Worm (Caenorhabditis elegans): Measurements from ENCODE around the gene gmn-1.

The gmn-1 gene

DNA sequence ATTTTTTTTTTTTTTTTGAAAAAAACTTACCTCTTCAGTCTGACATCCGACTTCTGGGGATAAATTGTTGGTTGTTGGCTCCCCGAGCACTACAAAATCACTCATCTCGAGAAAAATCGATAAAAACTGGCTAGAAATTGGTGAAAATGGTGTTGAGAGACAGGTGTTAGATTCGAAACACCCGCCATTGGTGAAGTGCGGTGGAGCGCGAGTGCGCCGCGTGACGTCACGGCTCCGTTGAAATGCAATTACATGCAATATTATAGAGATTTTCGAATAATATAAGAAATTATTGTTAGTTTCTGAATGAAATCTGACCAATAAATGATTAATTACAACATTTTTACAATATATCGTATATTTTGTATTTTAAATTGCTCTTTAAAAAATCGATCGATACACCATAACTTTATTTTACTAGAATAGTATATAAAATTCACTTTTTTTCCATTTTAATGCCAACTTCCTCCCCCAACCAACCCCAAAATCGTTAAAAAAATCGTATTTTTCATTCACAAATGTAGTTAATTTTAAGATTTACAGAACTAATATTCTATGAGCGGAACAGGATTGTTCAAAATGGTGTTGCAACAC lies 1.1 kb upstream of the gmn-1 start, which contains the start of the genes Y75B8A.18 and Y75B8A.19:
Y75B8A.18 (minus strand) TSS at position 142 of the 594 bp plus-strand sequence.
Y75B8A.19 (plus strand) TSS at position 544 of the 594 bp plus-strand sequence.
- no peak for TF ChIP-seq unc-62 (GFP tag; optimal IDR thresholded peaks at IDR 0.05)

DNA sequence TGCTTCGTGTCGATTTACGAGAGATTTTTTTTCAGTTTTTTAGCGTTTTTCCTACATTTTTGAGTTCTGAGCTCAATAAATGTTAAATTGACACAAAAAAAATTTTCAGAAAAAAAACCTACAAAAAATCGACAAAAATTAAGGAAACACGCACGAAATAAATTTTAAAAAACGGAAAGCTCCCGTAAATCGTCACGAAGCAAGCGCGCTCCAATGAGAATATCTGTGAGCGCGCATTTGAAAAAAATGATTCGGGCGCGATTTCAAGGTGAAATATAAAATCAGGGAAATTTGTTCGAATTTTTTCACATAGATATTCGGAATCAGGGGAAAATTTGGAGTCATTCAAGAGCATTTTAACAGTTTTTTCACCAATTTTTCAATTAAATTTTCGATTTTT lies 1.9 kb downstream of the gmn-1 start:
- TF ChIP-seq unc-62 (GFP tag; optimal IDR thresholded peaks at IDR 0.05) = no peak

DNA sequence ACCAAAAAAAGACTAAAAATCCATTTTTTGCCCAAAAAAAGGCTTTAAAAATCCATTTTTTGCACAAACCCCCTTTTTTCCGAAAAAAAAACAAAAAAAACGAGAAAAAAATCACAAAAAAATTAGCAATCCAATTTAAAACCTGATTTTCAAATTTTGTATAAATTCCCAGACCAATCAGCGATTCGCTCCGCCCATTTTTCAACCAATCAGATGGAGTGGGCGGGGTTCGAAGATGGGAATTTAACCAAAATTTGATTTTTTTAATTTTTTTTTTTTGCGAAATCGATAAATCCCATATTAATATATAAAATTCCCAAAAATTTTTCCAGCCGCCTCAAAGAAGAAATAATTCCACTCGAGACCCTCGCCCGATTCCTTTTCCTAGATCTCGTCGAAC lies 3.7 kb downstream of the gmn-1 start:
- no peak for TF ChIP-seq unc-62 (GFP tag; optimal IDR thresholded peaks at IDR 0.05)

- TF ChIP-seq unc-62 (GFP tag; optimal IDR thresholded peaks at IDR 0.05) = no peak
These were observed 4.3 kb downstream of the gmn-1 start for ce11 chrIII:12220820-12221219.

ce11 chrIII:12218633-12219097 lies 6.5 kb downstream of the gmn-1 start, which contains the start of the genes gex-4 and gphr-1:
gex-4 (minus strand) TSS chrIII:12218634.
gphr-1 (plus strand) TSS chrIII:12219047.
- TF ChIP-seq unc-62 (GFP tag; optimal IDR thresholded peaks at IDR 0.05) = no peak

ce11 chrIII:12218078-12218477 lies 7.1 kb downstream of the gmn-1 start:
- no peak for TF ChIP-seq unc-62 (GFP tag; optimal IDR thresholded peaks at IDR 0.05)

- no peak for TF ChIP-seq unc-62 (GFP tag; optimal IDR thresholded peaks at IDR 0.05)
These were observed 9.5 kb downstream of the gmn-1 start, which contains the start of gene Y75B8A.13 for ce11 chrIII:12215596-12215995. Y75B8A.13 (minus strand) TSS chrIII:12215696.

- no peak for TF ChIP-seq unc-62 (GFP tag; optimal IDR thresholded peaks at IDR 0.05)
These were observed 17.6 kb downstream of the gmn-1 start for ce11 chrIII:12207574-12207973.

DNA sequence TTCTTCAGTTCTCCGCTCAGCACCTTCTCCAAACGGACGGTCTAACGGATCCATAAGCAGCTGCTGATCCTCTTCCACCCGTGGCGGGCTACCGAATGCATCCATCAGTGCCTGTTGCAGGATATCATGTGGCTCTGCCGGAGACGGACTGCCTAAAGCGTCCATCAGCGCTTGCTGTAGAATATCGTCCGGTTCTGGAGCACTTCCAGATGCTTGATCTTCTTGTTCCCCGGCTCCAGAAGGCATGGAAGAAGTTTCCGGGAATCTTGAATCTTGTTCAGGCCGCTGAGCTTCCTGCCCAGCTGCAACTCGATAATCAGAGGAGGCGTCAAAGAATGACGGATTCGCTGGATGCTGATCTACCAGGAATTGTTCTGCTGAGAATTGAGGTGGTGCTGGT lies 19.9 kb downstream of the gmn-1 start:
- TF ChIP-seq unc-62 (GFP tag; optimal IDR thresholded peaks at IDR 0.05) = no peak

ce11 chrIII:12202437-12202836 lies 22.7 kb downstream of the gmn-1 start, which contains the start of gene osm-12:
osm-12 (minus strand) TSS chrIII:12202537.
- TF ChIP-seq unc-62 (GFP tag; optimal IDR thresholded peaks at IDR 0.05) = no peak

DNA sequence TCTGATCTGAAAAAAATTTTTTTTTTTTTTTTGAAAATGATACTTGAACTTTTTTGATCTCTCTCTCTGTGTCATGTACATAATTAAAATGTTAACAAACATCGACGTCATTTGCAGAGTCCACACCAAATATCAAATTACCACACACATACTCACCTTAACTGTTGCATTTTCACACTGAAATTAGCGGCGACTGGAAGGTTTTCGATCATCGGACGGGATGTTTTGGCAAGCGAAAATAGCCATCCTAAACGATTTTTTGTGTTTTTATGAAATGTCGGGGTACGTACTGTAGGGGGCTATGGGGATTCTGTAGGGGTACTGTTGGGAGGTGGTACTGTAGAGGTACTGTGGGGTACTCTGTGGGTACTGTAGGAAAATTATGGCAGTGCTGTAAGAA lies 27.0 kb downstream of the gmn-1 start:
- no peak for TF ChIP-seq unc-62 (GFP tag; optimal IDR thresholded peaks at IDR 0.05)

ce11 chrIII:12195991-12196390 lies 29.1 kb downstream of the gmn-1 start:
- TF ChIP-seq unc-62 (GFP tag; optimal IDR thresholded peaks at IDR 0.05) = no peak

ce11 chrIII:12194190-12194589 lies 30.9 kb downstream of the gmn-1 start, which contains the start of gene Y75B8A.44:
Y75B8A.44 (plus strand) TSS chrIII:12194490.
- TF ChIP-seq unc-62 (GFP tag; optimal IDR thresholded peaks at IDR 0.05) = no peak

DNA sequence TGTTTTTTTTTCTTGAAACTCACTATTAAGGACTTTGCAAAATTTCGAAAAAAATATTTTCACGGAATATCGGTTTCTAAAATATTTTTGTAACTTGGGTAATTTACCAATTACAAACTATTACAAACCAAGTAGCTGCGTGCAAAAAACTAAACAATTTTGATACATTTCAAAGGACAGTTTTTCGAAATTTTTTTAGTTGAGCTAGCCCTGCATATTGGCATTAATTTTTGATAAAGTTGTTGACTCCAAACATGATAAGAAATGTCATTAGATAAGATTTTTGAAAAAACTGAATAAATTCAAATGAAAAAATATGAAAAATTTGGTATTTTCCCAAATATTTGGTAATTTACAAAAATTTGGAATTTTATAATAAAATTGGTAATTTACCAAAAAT lies 36.9 kb downstream of the gmn-1 start:
- no peak for TF ChIP-seq unc-62 (GFP tag; optimal IDR thresholded peaks at IDR 0.05)

- TF ChIP-seq unc-62 (GFP tag; optimal IDR thresholded peaks at IDR 0.05) = no peak
These were observed 39.0 kb downstream of the gmn-1 start, which contains the start of gene lury-1 for ce11 chrIII:12186111-12186510. lury-1 (plus strand) TSS chrIII:12186411.

DNA sequence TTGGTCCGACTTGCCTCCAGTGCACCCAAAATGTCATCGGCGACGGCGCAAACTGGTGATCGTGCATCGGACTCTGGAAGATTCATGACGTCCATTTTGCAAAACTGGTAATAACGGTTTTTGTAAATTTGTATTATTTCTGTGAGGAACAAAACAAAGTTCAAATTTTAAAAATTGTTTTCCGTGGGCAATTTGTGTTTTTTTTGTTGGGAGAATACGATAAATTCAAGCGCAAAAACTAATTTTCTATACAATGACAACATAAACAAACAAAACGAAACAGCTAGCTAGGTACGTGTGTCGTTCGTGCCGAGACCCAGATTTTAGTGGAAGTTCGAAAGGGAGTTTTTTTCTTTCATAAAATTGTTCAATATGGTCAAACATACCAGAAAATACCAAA lies 42.2 kb downstream of the gmn-1 start, which contains the start of gene Y75B8A.10:
Y75B8A.10 (minus strand) TSS at position 101 of the 400 bp plus-strand sequence.
- no peak for TF ChIP-seq unc-62 (GFP tag; optimal IDR thresholded peaks at IDR 0.05)

ce11 chrIII:12178121-12178520 lies 47.0 kb downstream of the gmn-1 start:
- TF ChIP-seq unc-62 (GFP tag; optimal IDR thresholded peaks at IDR 0.05) = no peak

All from whole organism, dauer.